Worm (Caenorhabditis elegans) whole organism, young adult: ENCODE data around the gene K03B4.4.

Experiments used
- F10E7.11 ChIP-seq: sonication (generic microtip); optimal IDR thresholded peaks from 2 replicates; lab custom pipeline; 2017; ENCODE audit warnings: mild to moderate bottlenecking, missing genetic modification characterization, moderate library complexity, missing compliant biosample characterization
- K11D2.4 ChIP-seq: fragments of 200-800 bp; sonication (Bioruptor generic); IDR thresholded peaks from 2 replicates; pipeline ENCODE4 v1.3.6; 2022; ENCODE audit warnings: missing genetic modification reagents, missing genetic modification characterization, missing compliant biosample characterization
- attf-5 ChIP-seq: fragments of 200-800 bp; sonication (Bioruptor generic); optimal IDR thresholded peaks from 2 replicates; lab custom pipeline; 2018; ENCODE audit warnings: mild to moderate bottlenecking, missing genetic modification characterization, missing compliant biosample characterization
- fkh-3 ChIP-seq: sonication (generic microtip); optimal IDR thresholded peaks from 2 replicates; lab custom pipeline; 2016; ENCODE audit warnings: mild to moderate bottlenecking, missing genetic modification characterization, missing compliant biosample characterization
- snpc-4 ChIP-seq, 5 experiments: fragments of 150-350 bp in 1 of 5; sonication (generic microtip) in 4 of 5; optimal IDR thresholded peaks; 2 replicates each; lab custom pipeline; 2014 to 2018; ENCODE audit warnings: missing genetic modification characterization in 5 of 5, missing biosample characterization in 3 of 5, antibody characterized with exemption in 2 of 5, mild to moderate bottlenecking in 2 of 5, missing compliant biosample characterization in 2 of 5, missing genotype in 2 of 5, moderate library complexity in 2 of 5, missing genetic modification reagents in 1 of 5

DNA sequence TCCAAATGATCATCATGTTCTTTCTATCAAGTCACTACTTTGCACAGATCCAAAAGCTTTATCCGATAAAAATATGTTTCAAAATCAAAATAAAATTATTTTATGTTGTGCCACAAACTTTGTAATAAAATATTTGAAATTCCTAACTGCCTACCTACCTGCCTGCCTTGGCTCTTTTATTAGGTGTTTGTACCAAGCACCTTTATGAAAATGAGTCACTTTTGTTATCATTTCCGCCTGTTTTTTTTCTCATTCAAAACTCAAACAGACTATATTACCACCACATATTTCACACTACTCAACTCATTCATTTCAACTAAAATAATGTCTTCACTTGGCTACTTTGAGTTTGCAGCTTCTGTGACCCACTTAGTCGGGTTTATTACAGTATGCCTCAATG, 42.7 kb downstream of the K03B4.4 start, which contains the start of gene F39G3.4:
- TF ChIP-seq K11D2.4 (GFP tag; lab: Robert Waterston, UW) (no peak), fkh-3 (tag; lab: Kevin White, UChicago) (no peak), snpc-4 (GFP tag; optimal IDR thresholded peaks at IDR 0.05; lab: Kevin White, UChicago) (no peak), snpc-4 (tag; optimal IDR thresholded peaks at IDR 0.05; lab: Kevin White, UChicago) (no peak), F10E7.11 (tag; lab: Kevin White, UChicago) (no peak), attf-5 (GFP tag; lab: Kevin White, UChicago) (no peak)
